Fruit fly (Drosophila melanogaster): ENCODE data around the gene CG13901.

CG13901 gene

DNA sequence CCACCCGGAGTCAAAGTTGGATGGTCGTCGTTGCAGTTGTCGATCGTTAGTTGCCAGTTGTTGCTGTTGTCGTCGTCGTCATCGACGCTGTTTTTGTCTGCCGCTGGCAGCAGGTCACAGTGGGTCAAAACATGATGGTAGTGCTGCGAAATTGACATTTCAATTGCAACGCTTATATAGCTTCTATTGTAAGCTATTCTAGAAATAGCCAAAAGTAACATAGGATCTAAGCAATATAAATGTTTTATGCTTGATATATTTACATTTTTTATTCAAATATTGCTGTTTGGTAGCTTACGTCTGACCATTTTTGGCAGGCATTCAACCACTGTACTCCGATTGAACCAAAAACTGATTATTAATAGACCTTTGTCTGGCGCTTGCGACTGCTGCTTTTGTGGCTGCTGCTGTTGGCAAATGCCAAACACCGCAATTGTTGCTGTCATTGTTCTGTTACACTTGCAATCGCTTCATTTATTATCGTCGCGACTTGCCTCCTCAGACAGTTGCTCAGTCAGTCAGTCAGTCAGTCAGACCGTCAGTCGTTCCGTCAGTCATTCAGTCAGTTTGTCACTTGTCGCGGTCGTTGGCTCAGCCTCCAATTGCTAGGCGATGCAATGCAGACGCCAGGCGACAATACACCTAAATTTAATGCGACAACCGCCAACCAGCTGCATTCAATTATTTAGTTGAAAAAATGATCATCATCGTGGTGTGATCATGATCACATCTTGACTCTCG, 46.2 kb downstream of the CG13901 start (continued):
- TF ChIP-seq CG2875 (GFP tag; optimal IDR thresholded peaks at IDR 0.05) = peak; percentile 77
- no peak for TF ChIP-seq YL-1 (GFP tag; optimal IDR thresholded peaks at IDR 0.05)
- peak; percentile 69 for TF ChIP-seq Blimp-1 (GFP tag; optimal IDR thresholded peaks at IDR 0.05)
- TF ChIP-seq CG7357 (GFP tag; IDR thresholded peaks at IDR 0.05) = peak; percentile 43; the same call in 1 of the 3 replicates
- peak; percentile 57; the same call in 1 of the 3 replicates for TF ChIP-seq CG11093 (GFP tag; IDR thresholded peaks at IDR 0.05)
- no peak for TF ChIP-seq pzg (GFP tag; optimal IDR thresholded peaks at IDR 0.05)
- no peak for TF ChIP-seq zen2 (GFP tag; IDR thresholded peaks at IDR 0.05; ENCODE audit: partially characterized antibody)
- TF ChIP-seq disco-r (GFP tag; optimal IDR thresholded peaks at IDR 0.05) = peak; percentile 35
- TF ChIP-seq oc (tag; optimal IDR thresholded peaks at IDR 0.05) = peak; percentile 60
- TF ChIP-seq prd (optimal IDR thresholded peaks at IDR 0.05) = no peak
- peak; percentile 73 for TF ChIP-seq prd (GFP tag; IDR thresholded peaks at IDR 0.05)
- no peak for TF ChIP-seq CG16779 (GFP tag; IDR thresholded peaks at IDR 0.05)
- peak; percentile 69 for TF ChIP-seq Ptx1 (GFP tag; IDR thresholded peaks at IDR 0.05)
- no peak for TF ChIP-seq Atf3 (GFP tag; optimal IDR thresholded peaks at IDR 0.05)
- peak; percentile 30 for TF ChIP-seq ewg (GFP tag; optimal IDR thresholded peaks at IDR 0.05)
- peak; percentile 73 for TF ChIP-seq nerfin-2 (GFP tag; IDR thresholded peaks at IDR 0.05; ENCODE audit: partially characterized antibody)
- TF ChIP-seq Hmx (GFP tag; optimal IDR thresholded peaks at IDR 0.05) = no peak
- TF ChIP-seq Sry-δ (GFP tag; optimal IDR thresholded peaks at IDR 0.05) = no peak
- peak; percentile 60; the same call in 1 of the 2 replicates for TF ChIP-seq stc (GFP tag; IDR thresholded peaks at IDR 0.05)
- TF ChIP-seq CG15011 (GFP tag; optimal IDR thresholded peaks at IDR 0.05) = no peak
- TF ChIP-seq Dfd (GFP tag; optimal IDR thresholded peaks at IDR 0.05) = no peak
- TF ChIP-seq ind (GFP tag; optimal IDR thresholded peaks at IDR 0.05) = peak; percentile 33
- TF ChIP-seq CG17568 (GFP tag; optimal IDR thresholded peaks at IDR 0.05) = peak; percentile 60
- TF ChIP-seq D19B (GFP tag; optimal IDR thresholded peaks at IDR 0.05) = peak; percentile 3
- peak; percentile 54 for TF ChIP-seq Chrac-16 (GFP tag; optimal IDR thresholded peaks at IDR 0.05)
- peak; percentile 75 for TF ChIP-seq vvl (GFP tag; IDR thresholded peaks at IDR 0.05)
- no peak for TF ChIP-seq CG10462 (GFP tag; optimal IDR thresholded peaks at IDR 0.05)
- no peak for TF ChIP-seq Elba2 (GFP tag; optimal IDR thresholded peaks at IDR 0.05)
- no peak for TF ChIP-seq her (GFP tag; optimal IDR thresholded peaks at IDR 0.05)
- peak; percentile 56; the same call in 1 of the 2 replicates for TF ChIP-seq E2f1 (GFP tag; IDR thresholded peaks at IDR 0.05)
- no peak for TF ChIP-seq bigmax (GFP tag; optimal IDR thresholded peaks at IDR 0.05)
- peak; percentile 15 for TF ChIP-seq CG16863 (GFP tag; optimal IDR thresholded peaks at IDR 0.05)
- peak; percentile 42 for TF ChIP-seq CG2202 (tag; optimal IDR thresholded peaks at IDR 0.05)
- TF ChIP-seq D (optimal IDR thresholded peaks at IDR 0.05) = no peak
- peak; percentile 72 for TF ChIP-seq D (GFP tag; optimal IDR thresholded peaks at IDR 0.05)
- peak; percentile 58 for TF ChIP-seq CG10267 (tag; optimal IDR thresholded peaks at IDR 0.05)
- peak; percentile 19 for TF ChIP-seq CG2116 (GFP tag; optimal IDR thresholded peaks at IDR 0.05)
- no peak for TF ChIP-seq CG18476 (GFP tag; optimal IDR thresholded peaks at IDR 0.05)
- no peak for TF ChIP-seq CG13123 (GFP tag; optimal IDR thresholded peaks at IDR 0.05)
- peak; percentile 52 for TF ChIP-seq lab (GFP tag; optimal IDR thresholded peaks at IDR 0.05)
- TF ChIP-seq pita (GFP tag; optimal IDR thresholded peaks at IDR 0.05) = no peak
- no peak for TF ChIP-seq toy (GFP tag; IDR thresholded peaks at IDR 0.05)
- peak; percentile 54 for TF ChIP-seq CG11723 (GFP tag; optimal IDR thresholded peaks at IDR 0.05)
- no peak for TF ChIP-seq ab (GFP tag; optimal IDR thresholded peaks at IDR 0.05)
- TF ChIP-seq C15 (GFP tag; IDR thresholded peaks at IDR 0.05) = no peak
- TF ChIP-seq Poxn (GFP tag; IDR thresholded peaks at IDR 0.05) = no peak
- peak; percentile 20 for TF ChIP-seq pnt (GFP tag; optimal IDR thresholded peaks at IDR 0.05)
- no peak for TF ChIP-seq CG15073 (GFP tag; optimal IDR thresholded peaks at IDR 0.05)
- no peak for TF ChIP-seq Hr39 (optimal IDR thresholded peaks at IDR 0.05)
- peak; percentile 10 for TF ChIP-seq corto (GFP tag; optimal IDR thresholded peaks at IDR 0.05)
- TF ChIP-seq pfk (GFP tag; optimal IDR thresholded peaks at IDR 0.05) = no peak

Data from whole organism, embryonic.